Worm (Caenorhabditis elegans) whole organism, young adult: Measurements from ENCODE around the gene K01H12.4.

Experiments used
- B0019.2 ChIP-seq: fragments of 200-800 bp; sonication (Bioruptor generic); conservative IDR thresholded peaks from 2 replicates; pipeline ENCODE4 v1.3.6; 2022; ENCODE audit warnings: missing genetic modification reagents, missing genetic modification characterization, missing compliant biosample characterization
- B0261.1 ChIP-seq: sonication (generic microtip); optimal IDR thresholded peaks from 2 replicates; lab custom pipeline; 2016; ENCODE audit warnings: mild to moderate bottlenecking, missing genetic modification characterization, moderate library complexity, missing compliant biosample characterization
- C17E4.6 ChIP-seq: fragments of 200-800 bp; sonication (Bioruptor generic); IDR thresholded peaks from 2 replicates; pipeline ENCODE4 v1.3.6; 2022; ENCODE audit warnings: missing genetic modification reagents, missing genetic modification characterization, missing compliant biosample characterization
- F37B4.10 ChIP-seq: fragments of 200-800 bp; sonication (Bioruptor generic); IDR thresholded peaks from 2 replicates; pipeline ENCODE4 v1.3.6; 2022; ENCODE audit warnings: missing genetic modification characterization, missing compliant biosample characterization
- F39B2.1 ChIP-seq: fragments of 200-800 bp; sonication (Bioruptor generic); IDR thresholded peaks from 2 replicates; pipeline ENCODE4 v1.3.6; 2022; ENCODE audit warnings: missing genetic modification reagents, missing genetic modification characterization, missing compliant biosample characterization
- K11D2.4 ChIP-seq: fragments of 200-800 bp; sonication (Bioruptor generic); IDR thresholded peaks from 2 replicates; pipeline ENCODE4 v1.3.6; 2022; ENCODE audit warnings: missing genetic modification reagents, missing genetic modification characterization, missing compliant biosample characterization
- Y53F4B.3 ChIP-seq: fragments of 200-800 bp; sonication (Bioruptor generic); IDR thresholded peaks from 2 replicates; pipeline ENCODE4 v1.3.6; 2022; ENCODE audit warnings: missing genetic modification reagents, missing genetic modification characterization, missing compliant biosample characterization
- Y53G8AR.9 ChIP-seq: fragments of 200-800 bp; sonication (Bioruptor generic); conservative IDR thresholded peaks from 2 replicates; pipeline ENCODE4 v1.3.6; 2022; ENCODE audit warnings: missing genetic modification reagents, missing genetic modification characterization, missing compliant biosample characterization
- attf-3 ChIP-seq: fragments of 200-800 bp; sonication (Bioruptor generic); conservative IDR thresholded peaks from 2 replicates; pipeline ENCODE4 v1.3.6; 2022; ENCODE audit warnings: missing genetic modification reagents, missing genetic modification characterization, missing compliant biosample characterization
- attf-5 ChIP-seq: fragments of 200-800 bp; sonication (Bioruptor generic); optimal IDR thresholded peaks from 2 replicates; lab custom pipeline; 2018; ENCODE audit warnings: mild to moderate bottlenecking, missing genetic modification characterization, missing compliant biosample characterization
- bed-2 ChIP-seq: fragments of 200-800 bp; sonication (Bioruptor generic); IDR thresholded peaks from 2 replicates; pipeline ENCODE4 v1.3.6; 2022; ENCODE audit warnings: missing genetic modification reagents, missing genetic modification characterization, missing compliant biosample characterization
- ccch-3 ChIP-seq: fragments of 200-800 bp; sonication (Bioruptor generic); optimal IDR thresholded peaks from 2 replicates; lab custom pipeline; 2018; ENCODE audit warnings: mild to moderate bottlenecking, missing genetic modification characterization, missing compliant biosample characterization
- ceh-100 ChIP-seq: fragments of 200-800 bp; sonication (Bioruptor generic); IDR thresholded peaks from 2 replicates; pipeline ENCODE4 v1.3.6; 2022; ENCODE audit warnings: missing genetic modification reagents, missing genetic modification characterization, missing compliant biosample characterization
- ceh-40 ChIP-seq: fragments of 200-800 bp; sonication (Bioruptor generic); IDR thresholded peaks from 2 replicates; pipeline ENCODE4 v1.3.6; 2022; ENCODE audit warnings: missing genetic modification characterization, missing compliant biosample characterization
- ceh-58 ChIP-seq: fragments of 200-800 bp; sonication (Bioruptor generic); IDR thresholded peaks from 2 replicates; pipeline ENCODE4 v1.3.6; 2022; ENCODE audit warnings: missing genetic modification characterization, missing compliant biosample characterization
- ceh-91 ChIP-seq: fragments of 200-800 bp; sonication (Bioruptor generic); IDR thresholded peaks from 2 replicates; pipeline ENCODE4 v1.3.6; 2022; ENCODE audit warnings: missing genetic modification reagents, missing genetic modification characterization, missing compliant biosample characterization
- chd-7 ChIP-seq: sonication (generic microtip); optimal IDR thresholded peaks from 2 replicates; lab custom pipeline; 2016; ENCODE audit warnings: mild to moderate bottlenecking, missing genetic modification characterization, moderate library complexity, missing compliant biosample characterization
- dox-1 ChIP-seq: fragments of 200-800 bp; sonication (Bioruptor generic); IDR thresholded peaks from 2 replicates; pipeline ENCODE4 v1.3.6; 2022; ENCODE audit warnings: missing genetic modification reagents, missing genetic modification characterization, missing compliant biosample characterization
- gei-17 ChIP-seq: fragments of 200-800 bp; sonication (Bioruptor generic); optimal IDR thresholded peaks from 2 replicates; lab custom pipeline; 2018; ENCODE audit warnings: mild to moderate bottlenecking, missing genetic modification characterization, missing compliant biosample characterization
- hmg-1.2 ChIP-seq: fragments of 200-800 bp; sonication (Bioruptor generic); IDR thresholded peaks from 2 replicates; pipeline ENCODE4 v1.3.6; 2022; ENCODE audit warnings: missing genetic modification reagents, missing genetic modification characterization, missing compliant biosample characterization
- lin-35 ChIP-seq, 3 experiments: fragments of 150-350 bp in 2 of 3; sonication (generic microtip) in 1 of 3; optimal IDR thresholded peaks; 2 replicates each; lab custom pipeline; 2014 to 2018; ENCODE audit warnings: missing biosample characterization in 3 of 3, missing genetic modification characterization in 3 of 3, missing genetic modification reagents in 3 of 3
- lir-1 ChIP-seq: fragments of 200-800 bp; sonication (Bioruptor generic); conservative IDR thresholded peaks from 2 replicates; pipeline ENCODE4 v1.3.6; 2022; ENCODE audit warnings: missing genetic modification reagents, missing genetic modification characterization, missing compliant biosample characterization
- lsl-1 ChIP-seq: fragments of 200-800 bp; sonication (Bioruptor generic); optimal IDR thresholded peaks from 2 replicates; lab custom pipeline; 2018; ENCODE audit warnings: mild to moderate bottlenecking, missing genetic modification characterization, moderate library complexity, missing compliant biosample characterization
- madf-3 ChIP-seq: fragments of 200-800 bp; sonication (Bioruptor generic); IDR thresholded peaks from 2 replicates; pipeline ENCODE4 v1.3.6; 2022; ENCODE audit warnings: missing genetic modification reagents, missing genetic modification characterization, missing compliant biosample characterization
- nhr-80 ChIP-seq: sonication (generic microtip); optimal IDR thresholded peaks from 2 replicates; lab custom pipeline; 2016; ENCODE audit warnings: missing genetic modification characterization, missing compliant biosample characterization
- pha-4 ChIP-seq: fragments of 150-350 bp; sonication (generic microtip); optimal IDR thresholded peaks from 2 replicates; lab custom pipeline; 2014; ENCODE audit warnings: missing biosample characterization, missing genetic modification reagents, missing genetic modification characterization
- snpc-1.1 ChIP-seq: sonication (generic microtip); optimal IDR thresholded peaks from 2 replicates; lab custom pipeline; 2017; ENCODE audit warnings: missing genetic modification characterization, mild to moderate bottlenecking, missing compliant biosample characterization, antibody characterized with exemption, moderate library complexity, missing genotype, missing genetic modification reagents; ENCODE audit not compliant: insufficient read depth
- snpc-1.3 ChIP-seq: sonication (generic microtip); optimal IDR thresholded peaks from 2 replicates; lab custom pipeline; 2017; ENCODE audit warnings: missing genetic modification characterization, mild to moderate bottlenecking, missing compliant biosample characterization, antibody characterized with exemption, moderate library complexity, missing genotype, missing genetic modification reagents; ENCODE audit not compliant: insufficient read depth
- tbx-9 ChIP-seq: sonication (generic microtip); optimal IDR thresholded peaks from 2 replicates; lab custom pipeline; 2016; ENCODE audit warnings: borderline replicate concordance, missing genetic modification characterization, inconsistent platforms, missing compliant biosample characterization
- unc-130 ChIP-seq: sonication (generic microtip); optimal IDR thresholded peaks from 2 replicates; lab custom pipeline; 2016; ENCODE audit warnings: missing genetic modification reagents, missing genetic modification characterization, missing compliant biosample characterization
- ztf-18 ChIP-seq: sonication (generic microtip); optimal IDR thresholded peaks from 2 replicates; lab custom pipeline; 2016; ENCODE audit warnings: missing genotype, mild to moderate bottlenecking, missing genetic modification characterization, missing compliant biosample characterization
- ztf-28 ChIP-seq: fragments of 200-800 bp; sonication (Bioruptor generic); IDR thresholded peaks from 2 replicates; pipeline ENCODE4 v1.3.6; 2022; ENCODE audit warnings: missing genetic modification reagents, missing genetic modification characterization, missing compliant biosample characterization

The K01H12.4 gene

ce11 chrIV:9697869-9698268 is 15.0 kb upstream of the K01H12.4 start:
- TF ChIP-seq dox-1 (GFP tag; lab: Robert Waterston, UW), result no peak
- TF ChIP-seq ztf-28 (GFP tag; lab: Robert Waterston, UW), result no peak
- TF ChIP-seq gei-17 (GFP tag; lab: Kevin White, UChicago), result no peak
- no peak for TF ChIP-seq hmg-1.2 (GFP tag; lab: Robert Waterston, UW)
- no peak for TF ChIP-seq pha-4 (tag; lab: Kevin White, UChicago)
- no peak for TF ChIP-seq ztf-18
- no peak for TF ChIP-seq ceh-58 (GFP tag; lab: Robert Waterston, UW)
- no peak for TF ChIP-seq F37B4.10 (GFP tag; lab: Robert Waterston, UW)
- TF ChIP-seq tbx-9 (tag; lab: Kevin White, UChicago), result no peak
- TF ChIP-seq lin-35 (GFP tag; optimal IDR thresholded peaks at IDR 0.05; lab: Kevin White, UChicago), result no peak
- no peak for TF ChIP-seq ccch-3

ce11 chrIV:9699062-9699461 is 13.8 kb upstream of the K01H12.4 start:
- TF ChIP-seq bed-2 (GFP tag; lab: Robert Waterston, UW) (no peak), ceh-40 (GFP tag; lab: Robert Waterston, UW) (no peak), nhr-80 (peak; percentile 62)

ce11 chrIV:9706704-9707197 is 6.1 kb upstream of the K01H12.4 start, which contains the start of the genes dcaf-1 and dph-3:
Gene dcaf-1 (minus strand): TSS chrIV:9706723.
Gene dph-3 (plus strand): TSS chrIV:9707147.
- TF ChIP-seq lsl-1 (GFP tag; lab: Kevin White, UChicago), result peak; percentile 73
- TF ChIP-seq C17E4.6 (GFP tag; lab: Robert Waterston, UW), result no peak

ce11 chrIV:9709205-9709604 is 3.7 kb upstream of the K01H12.4 start, which contains the start of gene ant-1.3:
Gene ant-1.3 (minus strand): TSS chrIV:9709305.
- TF ChIP-seq B0019.2 (GFP tag; lab: Robert Waterston, UW), result no peak
- no peak for TF ChIP-seq chd-7 (tag; lab: Kevin White, UChicago)
- no peak for TF ChIP-seq F39B2.1
- no peak for TF ChIP-seq Y53G8AR.9 (GFP tag; lab: Robert Waterston, UW)
- TF ChIP-seq attf-5 (GFP tag; lab: Kevin White, UChicago), result no peak
- no peak for TF ChIP-seq ceh-91 (GFP tag; lab: Robert Waterston, UW)
- TF ChIP-seq Y53F4B.3 (GFP tag; lab: Robert Waterston, UW), result no peak
- TF ChIP-seq lir-1 (GFP tag; lab: Robert Waterston, UW), result no peak
- no peak for TF ChIP-seq ceh-40 (GFP tag; lab: Robert Waterston, UW)
- no peak for TF ChIP-seq snpc-1.1 (tag; lab: Kevin White, UChicago)
- no peak for TF ChIP-seq tbx-9 (tag; lab: Kevin White, UChicago)
- TF ChIP-seq unc-130 (GFP tag; lab: Kevin White, UChicago), result no peak
- no peak for TF ChIP-seq madf-3 (GFP tag; lab: Robert Waterston, UW)
- no peak for TF ChIP-seq K11D2.4
- TF ChIP-seq ceh-100 (GFP tag; lab: Robert Waterston, UW), result no peak
- TF ChIP-seq snpc-1.3, result no peak

- TF ChIP-seq attf-3 (GFP tag; lab: Robert Waterston, UW) (no peak), B0261.1 (tag; lab: Kevin White, UChicago) (no peak)
- TF ChIP-seq, all 124 proteins: peak for 0
Measured at ce11 chrIV:9709887-9710286, 3.0 kb upstream of the K01H12.4 start, which contains the start of gene nhr-38. Gene nhr-38 (plus strand): TSS chrIV:9710187.
